Worm (Caenorhabditis elegans) whole organism, young adult: ENCODE measurements around the gene T18D3.5.

Experiments
- F49E8.2 ChIP-seq: sonication (generic microtip); optimal IDR thresholded peaks from 3 replicates; lab custom pipeline; 2017; ENCODE audit warnings: missing genetic modification characterization, mild to moderate bottlenecking, missing compliant biosample characterization, antibody characterized with exemption, moderate library complexity; ENCODE audit not compliant: insufficient read depth
- dpl-1 ChIP-seq: fragments of 150-350 bp; optimal IDR thresholded peaks from 2 replicates; lab custom pipeline; 2014; ENCODE audit warnings: missing biosample characterization, missing genetic modification reagents, missing genetic modification characterization
- hrde-1 ChIP-seq: sonication (generic microtip); optimal IDR thresholded peaks from 2 replicates; lab custom pipeline; 2016; ENCODE audit warnings: missing genetic modification characterization, mild to moderate bottlenecking, missing compliant biosample characterization, moderate library complexity, missing genotype, missing genetic modification reagents, borderline replicate concordance
- lsl-1 ChIP-seq: fragments of 200-800 bp; sonication (Bioruptor generic); optimal IDR thresholded peaks from 2 replicates; lab custom pipeline; 2018; ENCODE audit warnings: mild to moderate bottlenecking, missing genetic modification characterization, moderate library complexity, missing compliant biosample characterization
- pbrm-1 ChIP-seq: fragments of 200-800 bp; sonication (Bioruptor generic); IDR thresholded peaks from 2 replicates; pipeline ENCODE4 v1.3.6; 2022; ENCODE audit warnings: missing genetic modification reagents, missing genetic modification characterization, missing compliant biosample characterization
- ztf-6 ChIP-seq: fragments of 200-800 bp; sonication (Bioruptor generic); IDR thresholded peaks from 2 replicates; pipeline ENCODE4 v1.3.6; 2022; ENCODE audit warnings: missing genetic modification reagents, missing genetic modification characterization, missing compliant biosample characterization

ce11 chrX:12476412-12476811 lies 12.8 kb downstream of the T18D3.5 start:
- no peak for TF ChIP-seq hrde-1 (tag; lab: Kevin White, UChicago)
- no peak for TF ChIP-seq F49E8.2 (tag; lab: Kevin White, UChicago)
- TF ChIP-seq dpl-1 (GFP tag; lab: Kevin White, UChicago), result no peak
- TF ChIP-seq lsl-1 (GFP tag; lab: Kevin White, UChicago), result no peak
- TF ChIP-seq ztf-6 (GFP tag; lab: Robert Waterston, UW), result no peak
- no peak for TF ChIP-seq pbrm-1
